Worm (Caenorhabditis elegans): ENCODE results near the gene srh-245.

DNA sequence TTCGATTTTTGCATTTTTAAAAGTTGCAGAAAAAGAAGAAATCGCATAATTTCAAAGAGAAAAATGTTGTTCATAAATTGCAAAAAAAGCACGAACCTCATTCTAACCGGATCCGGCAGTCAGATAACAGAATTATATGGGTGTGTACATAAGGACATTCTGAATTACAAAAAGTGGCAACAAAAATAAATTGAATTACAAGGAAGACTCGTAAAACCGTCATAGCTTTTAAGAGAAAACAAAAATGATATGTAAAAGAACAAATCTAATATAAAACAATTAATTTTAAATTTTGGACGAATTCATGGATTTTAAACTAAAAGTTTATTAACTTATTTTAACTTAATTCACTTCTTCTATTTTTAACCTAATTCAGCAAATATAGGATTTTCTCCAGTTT is 4.5 kb upstream of the srh-245 start, which contains the start of gene F31F4.17:
- TF ChIP-seq mdl-1 (tag; optimal IDR thresholded peaks at IDR 0.05) (no peak), nhr-237 (tag; optimal IDR thresholded peaks at IDR 0.05) (no peak), pha-4 (GFP tag; IDR thresholded peaks at IDR 0.05) (no peak), pha-4 (tag; optimal IDR thresholded peaks at IDR 0.05) (no peak), F26F4.8 (GFP tag; conservative IDR thresholded peaks at IDR 0.05) (no peak), snpc-4 (tag; optimal IDR thresholded peaks at IDR 0.05) (no peak), ceh-28 (tag; optimal IDR thresholded peaks at IDR 0.05) (no peak), unc-62 (GFP tag; optimal IDR thresholded peaks at IDR 0.05 in 1 of 2) (no peak), unc-62 (tag; optimal IDR thresholded peaks at IDR 0.05) (no peak), attf-4 (tag; optimal IDR thresholded peaks at IDR 0.05) (no peak), lsy-2 (tag; optimal IDR thresholded peaks at IDR 0.05) (no peak), lin-13 (GFP tag; optimal IDR thresholded peaks at IDR 0.05) (no peak), lin-39 (tag; optimal IDR thresholded peaks at IDR 0.05) (no peak)

Data from whole organism, L4 larva.